Fruit fly (Drosophila melanogaster): ENCODE measurements around the gene CG5644.

DNA sequence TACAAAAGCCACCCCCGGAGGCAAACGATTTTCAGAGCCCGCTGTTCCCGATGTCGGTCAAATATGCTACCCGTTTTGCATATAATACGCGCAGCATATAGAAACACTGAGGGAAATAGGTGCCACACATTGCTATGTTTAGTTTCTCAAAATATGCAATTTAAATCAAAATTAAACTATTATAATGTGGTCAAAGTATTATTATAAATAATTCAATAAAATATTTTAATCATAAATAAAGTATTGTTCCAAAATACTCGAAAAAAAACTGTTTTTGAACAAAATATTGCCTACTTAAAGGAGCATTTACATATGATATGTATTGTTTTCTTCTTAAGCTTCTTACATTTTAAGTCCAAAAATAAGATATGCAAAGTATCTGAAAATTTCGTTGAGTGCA is 28.7 kb downstream of the CG5644 start:
- TF ChIP-seq CG8478 (optimal IDR thresholded peaks at IDR 0.05), result no peak
- no peak for TF ChIP-seq CTCF (optimal IDR thresholded peaks at IDR 0.05)

All from S2 (cell line).